Worm (Caenorhabditis elegans): ENCODE data around the gene spv-1.

ce11 chrII:7891869-7892615 is 36.5 kb downstream of the spv-1 start:
- TF ChIP-seq hmg-4 (GFP tag; optimal IDR thresholded peaks at IDR 0.05) (no peak), ceh-13 (GFP tag; optimal IDR thresholded peaks at IDR 0.05) (no peak), hnd-1 (tag; optimal IDR thresholded peaks at IDR 0.05) (no peak), pes-1 (GFP tag; IDR thresholded peaks at IDR 0.05) (no peak), B0310.2 (tag; optimal IDR thresholded peaks at IDR 0.05) (no peak), hmbx-1 (tag; optimal IDR thresholded peaks at IDR 0.05) (no peak), tbx-11 (GFP tag; IDR thresholded peaks at IDR 0.05) (no peak), ama-1 (optimal IDR thresholded peaks at IDR 0.05) (no peak), ceh-36 (tag; optimal IDR thresholded peaks at IDR 0.05) (no peak), ets-7 (tag; optimal IDR thresholded peaks at IDR 0.05) (no peak), tbx-37 (GFP tag; conservative IDR thresholded peaks at IDR 0.05) (no peak), flt-1 (GFP tag; IDR thresholded peaks at IDR 0.05) (no peak), sea-1 (GFP tag; conservative IDR thresholded peaks at IDR 0.05) (no peak), scrt-1 (GFP tag; IDR thresholded peaks at IDR 0.05) (no peak)

Measured in whole organism, early embryonic.